Fruit fly (Drosophila melanogaster): ENCODE results near the gene CG14088.

DNA sequence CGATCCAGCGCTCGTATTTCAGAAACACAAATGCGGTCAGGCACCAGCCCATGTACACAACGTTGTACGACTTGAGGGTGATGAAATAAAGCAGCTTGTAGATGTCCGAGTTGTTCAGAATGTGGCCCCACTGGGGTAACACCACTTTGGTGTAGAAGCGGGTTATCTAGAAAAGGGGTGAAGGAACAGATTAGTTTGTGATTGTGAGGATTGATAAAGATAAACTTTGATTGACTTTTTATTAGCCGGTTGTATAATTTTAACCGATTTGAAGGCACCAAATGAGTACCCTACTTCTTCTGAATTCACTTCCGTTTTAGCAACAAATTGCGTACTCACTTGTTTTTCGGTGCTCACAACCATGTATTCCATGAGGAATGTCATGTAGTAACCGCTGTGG lies 12.2 kb downstream of the CG14088 start:
- TF ChIP-seq Hr78 (GFP tag; optimal IDR thresholded peaks at IDR 0.05) (no peak), lola (GFP tag; optimal IDR thresholded peaks at IDR 0.05) (no peak), CG9705 (GFP tag; optimal IDR thresholded peaks at IDR 0.05) (no peak), CrebA (GFP tag; optimal IDR thresholded peaks at IDR 0.05; ENCODE audit: borderline replicate concordance) (no peak), Sp1 (GFP tag; optimal IDR thresholded peaks at IDR 0.05) (no peak), woc (GFP tag; optimal IDR thresholded peaks at IDR 0.05) (no peak), h (GFP tag; optimal IDR thresholded peaks at IDR 0.05) (no peak), dmrt93B (GFP tag; optimal IDR thresholded peaks at IDR 0.05) (no peak), dsf (GFP tag; optimal IDR thresholded peaks at IDR 0.05; ENCODE audit: borderline replicate concordance) (no peak)
